Worm (Caenorhabditis elegans) whole organism, L4/young adult: ENCODE measurements around the gene ZK945.4.

Experiments used
- dao-5 ChIP-seq: sonication (generic microtip); optimal IDR thresholded peaks from 2 replicates; lab custom pipeline; 2016; ENCODE audit warnings: missing genotype, missing genetic modification characterization, moderate library complexity, missing compliant biosample characterization
- him-1 ChIP-seq: sonication (generic microtip); optimal IDR thresholded peaks from 2 replicates; lab custom pipeline; 2016; ENCODE audit warnings: missing genotype, missing genetic modification reagents, missing genetic modification characterization, missing compliant biosample characterization

- no peak for TF ChIP-seq dao-5 (tag; lab: Kevin White, UChicago)
- TF ChIP-seq him-1 (tag; lab: Kevin White, UChicago): no peak
Observed at ce11 chrII:10106870-10107269, 1.4 kb upstream of the ZK945.4 start, which contains the start of gene ZK945.6.
